Worm (Caenorhabditis elegans): ENCODE data around the gene swan-1.

The swan-1 gene

ce11 chrV:13775529-13775928 is 31.5 kb downstream of the swan-1 start, which contains the start of gene F53C11.1:
Gene F53C11.1, plus strand, starts transcription at chrV:13775796.
- TF ChIP-seq fos-1 (tag; optimal IDR thresholded peaks at IDR 0.05) (peak; percentile 83), nhr-11 (tag; optimal IDR thresholded peaks at IDR 0.05) (no peak)

ce11 chrV:13771209-13771608 is 35.8 kb downstream of the swan-1 start, which contains the start of gene F20G2.5:
Gene F20G2.5, plus strand, starts transcription at chrV:13771509.
- TF ChIP-seq fos-1 (tag; optimal IDR thresholded peaks at IDR 0.05) (peak; percentile 74), aly-2 (tag; optimal IDR thresholded peaks at IDR 0.05) (no peak)

DNA sequence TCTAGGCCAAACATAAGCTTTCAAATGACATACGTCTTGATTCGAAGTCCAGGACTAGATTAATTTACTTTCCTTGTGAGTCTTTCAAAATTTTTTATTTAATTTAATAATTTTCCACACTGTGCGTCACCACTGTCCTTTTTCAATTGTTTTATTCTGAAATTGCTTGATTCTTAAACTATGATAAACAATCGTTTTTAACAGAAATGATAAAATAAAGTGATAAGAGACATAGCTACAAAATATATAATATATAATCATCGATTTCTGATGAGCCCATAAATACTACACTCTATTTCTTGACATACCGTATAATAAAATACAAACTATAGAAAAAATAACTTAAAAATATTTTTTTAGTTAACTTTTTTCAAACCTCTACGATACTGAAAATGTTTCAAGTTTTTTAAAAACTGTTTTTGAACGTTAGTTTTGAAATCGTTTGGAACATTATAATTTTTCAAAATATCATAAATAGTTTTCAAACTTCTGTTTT is 38.0 kb downstream of the swan-1 start, which contains the start of gene nas-24:
TSS of gene nas-24 (plus strand) at position 446 of the 496 bp plus-strand sequence.
- TF ChIP-seq nhr-25 (tag; optimal IDR thresholded peaks at IDR 0.05) = no peak
- peak; percentile 78 for TF ChIP-seq fos-1 (tag; optimal IDR thresholded peaks at IDR 0.05)

ce11 chrV:13768388-13768787 is 38.6 kb downstream of the swan-1 start, which contains the start of gene F20G2.3:
Gene F20G2.3, minus strand, starts transcription at chrV:13768488.
- TF ChIP-seq nhr-11 (tag; optimal IDR thresholded peaks at IDR 0.05) (no peak), ztf-1 (GFP tag; conservative IDR thresholded peaks at IDR 0.05) (no peak), unc-62 (GFP tag; optimal IDR thresholded peaks at IDR 0.05) (no peak), ZK546.5 (tag; optimal IDR thresholded peaks at IDR 0.05) (no peak), skn-1 (tag; optimal IDR thresholded peaks at IDR 0.05) (no peak), peb-1 (tag; optimal IDR thresholded peaks at IDR 0.05) (no peak), zag-1 (tag; optimal IDR thresholded peaks at IDR 0.05) (no peak)

DNA sequence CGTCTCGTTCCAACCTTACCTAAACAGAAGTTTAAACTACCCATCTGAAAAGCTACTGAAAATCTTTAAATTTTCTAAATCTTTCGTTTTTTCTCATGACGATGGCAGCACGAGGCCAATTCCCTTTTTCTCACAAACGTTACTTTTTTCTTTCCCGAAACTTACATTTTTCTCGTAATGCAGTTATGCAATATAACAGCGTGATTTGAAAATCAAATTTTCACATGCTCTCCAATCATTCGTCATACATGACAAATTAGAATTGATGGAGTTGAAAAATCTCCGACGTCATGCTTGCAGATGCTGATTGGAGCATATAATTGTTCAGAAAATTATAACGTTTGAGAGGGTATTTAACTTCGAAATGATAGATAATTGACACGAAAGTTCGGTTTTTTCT is 43.3 kb downstream of the swan-1 start:
- TF ChIP-seq nhr-21 (tag; optimal IDR thresholded peaks at IDR 0.05) (peak; percentile 11), mab-5 (tag; optimal IDR thresholded peaks at IDR 0.05) (no peak), lsy-2 (tag; optimal IDR thresholded peaks at IDR 0.05) (peak in 1 of 2 experiments; percentile 11), sem-4 (tag; optimal IDR thresholded peaks at IDR 0.05) (no peak)

ce11 chrV:13762426-13763127 is 44.5 kb downstream of the swan-1 start, which contains the start of gene F20G2.6:
Gene F20G2.6, plus strand, starts transcription at chrV:13763077.
- TF ChIP-seq lin-11 (tag; optimal IDR thresholded peaks at IDR 0.05) (peak; percentile 33), C34F6.9 (tag; optimal IDR thresholded peaks at IDR 0.05) (no peak)

DNA sequence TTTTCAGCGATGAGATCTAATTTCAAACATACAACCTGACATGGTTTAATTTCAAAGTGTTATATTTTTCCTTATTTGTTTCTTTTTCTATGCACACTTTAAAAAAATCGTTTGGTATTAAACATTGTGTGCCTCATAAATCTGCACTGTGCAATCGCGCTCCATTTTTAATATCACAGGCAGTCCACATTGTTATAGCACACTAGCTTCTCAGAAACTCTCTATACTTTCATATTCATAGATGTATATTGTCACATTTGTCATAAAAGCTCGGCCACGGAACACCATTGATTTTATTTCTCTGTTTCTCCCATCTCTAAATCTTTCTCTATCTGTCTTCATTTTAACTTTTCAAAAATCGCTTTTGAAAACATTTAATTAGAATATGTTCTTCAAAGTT is 49.7 kb downstream of the swan-1 start:
- TF ChIP-seq Y55F3AM.14 (GFP tag; optimal IDR thresholded peaks at IDR 0.05) = no peak
- no peak for TF ChIP-seq R02D3.7 (tag; optimal IDR thresholded peaks at IDR 0.05)
- TF ChIP-seq ceh-82 (tag; optimal IDR thresholded peaks at IDR 0.05) = no peak
- TF ChIP-seq blmp-1 (tag; optimal IDR thresholded peaks at IDR 0.05; ENCODE audit: insufficient read depth) = no peak
- TF ChIP-seq gmeb-1 (tag; optimal IDR thresholded peaks at IDR 0.05) = no peak
- TF ChIP-seq lin-11 (tag; optimal IDR thresholded peaks at IDR 0.05) = no peak
- TF ChIP-seq unc-62 (GFP tag; optimal IDR thresholded peaks at IDR 0.05) = no peak
- no peak for TF ChIP-seq nhr-25 (tag; optimal IDR thresholded peaks at IDR 0.05)
- no peak for TF ChIP-seq ama-1 (optimal IDR thresholded peaks at IDR 0.05)
- no peak for TF ChIP-seq unc-39 (tag; optimal IDR thresholded peaks at IDR 0.05)
- TF ChIP-seq ceh-16 (tag; optimal IDR thresholded peaks at IDR 0.05) = no peak
- no peak for TF ChIP-seq sem-4 (tag; optimal IDR thresholded peaks at IDR 0.05)
- no peak for TF ChIP-seq F13H6.1 (tag; optimal IDR thresholded peaks at IDR 0.05)
- no peak for TF ChIP-seq nhr-10 (tag; optimal IDR thresholded peaks at IDR 0.05)
- TF ChIP-seq nhr-237 (tag; optimal IDR thresholded peaks at IDR 0.05) = no peak
- TF ChIP-seq nhr-77 (tag; optimal IDR thresholded peaks at IDR 0.05) = no peak
- no peak for TF ChIP-seq mbf-1 (tag; optimal IDR thresholded peaks at IDR 0.05)
- no peak for TF ChIP-seq egl-27 (tag; optimal IDR thresholded peaks at IDR 0.05)
- TF ChIP-seq ztf-11 (tag; optimal IDR thresholded peaks at IDR 0.05) = no peak
- TF ChIP-seq nhr-12 (tag; optimal IDR thresholded peaks at IDR 0.05) = no peak
- peak; percentile 1 for TF ChIP-seq snpc-4 (tag; optimal IDR thresholded peaks at IDR 0.05)
- TF ChIP-seq nhr-11 (tag; optimal IDR thresholded peaks at IDR 0.05) = no peak
- TF ChIP-seq nhr-21 (tag; optimal IDR thresholded peaks at IDR 0.05) = no peak
- TF ChIP-seq unc-55 (GFP tag; optimal IDR thresholded peaks at IDR 0.05) = peak; percentile 94
- no peak for TF ChIP-seq ztf-1 (GFP tag; conservative IDR thresholded peaks at IDR 0.05)
- no peak for TF ChIP-seq mdl-1 (tag; optimal IDR thresholded peaks at IDR 0.05)
- TF ChIP-seq elt-3 (tag; optimal IDR thresholded peaks at IDR 0.05) = no peak
- peak; percentile 3 for TF ChIP-seq crh-2 (tag; optimal IDR thresholded peaks at IDR 0.05)
- TF ChIP-seq alr-1 (tag; optimal IDR thresholded peaks at IDR 0.05) = no peak
- no peak for TF ChIP-seq lin-39 (tag; optimal IDR thresholded peaks at IDR 0.05)
- TF ChIP-seq lin-13 (GFP tag; optimal IDR thresholded peaks at IDR 0.05) = peak; percentile 25
- no peak for TF ChIP-seq mab-5 (tag; optimal IDR thresholded peaks at IDR 0.05)
